Fruit fly (Drosophila melanogaster): ENCODE measurements around the gene mRNA-cap.

Gene mRNA-cap

dm6 chrX:14237873-14238394, 4.7 kb downstream of the mRNA-cap start, which contains the start of the genes Fbxl4 and Dus2 (continued):
- peak; percentile 73 for TF ChIP-seq mirr (GFP tag; optimal IDR thresholded peaks at IDR 0.05)
- TF ChIP-seq unpg (GFP tag; optimal IDR thresholded peaks at IDR 0.05): peak; percentile 87
- TF ChIP-seq HLHmδ (GFP tag; optimal IDR thresholded peaks at IDR 0.05): peak; percentile 11
- TF ChIP-seq CG10431 (GFP tag; optimal IDR thresholded peaks at IDR 0.05): peak; percentile 66
- peak; percentile 93 for TF ChIP-seq HmgZ (tag; optimal IDR thresholded peaks at IDR 0.05)
- TF ChIP-seq Atf6 (GFP tag; IDR thresholded peaks at IDR 0.05): peak; percentile 92
- TF ChIP-seq pan (optimal IDR thresholded peaks at IDR 0.05): no peak
- peak in 1 of 2 experiments; percentile 93 for TF ChIP-seq pan (GFP tag; optimal IDR thresholded peaks at IDR 0.05 in 1 of 2, IDR thresholded peaks at IDR 0.05 in 1 of 2)
- peak; percentile 95 for TF ChIP-seq CG3847 (GFP tag; IDR thresholded peaks at IDR 0.05)
- no peak for TF ChIP-seq Trl (optimal IDR thresholded peaks at IDR 0.05)
- TF ChIP-seq Trl (GFP tag; optimal IDR thresholded peaks at IDR 0.05): peak; percentile 94
- TF ChIP-seq pho (GFP tag; optimal IDR thresholded peaks at IDR 0.05): peak; percentile 94
- TF ChIP-seq CG34422 (GFP tag; IDR thresholded peaks at IDR 0.05): peak; percentile 93
- no peak for TF ChIP-seq hbn (GFP tag; IDR thresholded peaks at IDR 0.05; ENCODE audit: partially characterized antibody)
- TF ChIP-seq CG4424 (GFP tag; optimal IDR thresholded peaks at IDR 0.05): peak; percentile 95
- TF ChIP-seq gcm2 (GFP tag; optimal IDR thresholded peaks at IDR 0.05): peak; percentile 71
- TF ChIP-seq MESR4 (GFP tag; optimal IDR thresholded peaks at IDR 0.05): no peak
- TF ChIP-seq CG8359 (GFP tag; optimal IDR thresholded peaks at IDR 0.05; ENCODE audit: borderline replicate concordance): peak; percentile 75
- peak; percentile 91 for TF ChIP-seq PHDP (tag; optimal IDR thresholded peaks at IDR 0.05)
- peak; percentile 96 for TF ChIP-seq CG2120 (GFP tag; optimal IDR thresholded peaks at IDR 0.05)
- TF ChIP-seq dysf (GFP tag; IDR thresholded peaks at IDR 0.05): peak; percentile 95
- peak; percentile 93 for TF ChIP-seq sob (GFP tag; IDR thresholded peaks at IDR 0.05)
- no peak for TF ChIP-seq Vsx1 (GFP tag; optimal IDR thresholded peaks at IDR 0.05)
- peak; percentile 90 for TF ChIP-seq ems (GFP tag; optimal IDR thresholded peaks at IDR 0.05)
- TF ChIP-seq CrebB (tag; optimal IDR thresholded peaks at IDR 0.05): peak; percentile 74
- peak; percentile 87 for TF ChIP-seq CG34376 (GFP tag; optimal IDR thresholded peaks at IDR 0.05)
- peak; percentile 88 for TF ChIP-seq Blimp-1 (GFP tag; optimal IDR thresholded peaks at IDR 0.05)
- peak; percentile 94 for TF ChIP-seq CG12391 (tag; optimal IDR thresholded peaks at IDR 0.05)
- TF ChIP-seq ttk (GFP tag; IDR thresholded peaks at IDR 0.05): peak; percentile 91
- TF ChIP-seq Xbp1 (GFP tag; optimal IDR thresholded peaks at IDR 0.05): peak; percentile 96
- peak; percentile 93 to 96 for TF ChIP-seq Pdp1 (GFP tag; optimal IDR thresholded peaks at IDR 0.05)
- TF ChIP-seq CG12071 (GFP tag; optimal IDR thresholded peaks at IDR 0.05): peak; percentile 77
- peak; percentile 3 for TF ChIP-seq ash1 (GFP tag; optimal IDR thresholded peaks at IDR 0.05)
- peak; percentile 91 for TF ChIP-seq CG10366 (GFP tag; IDR thresholded peaks at IDR 0.05)
- TF ChIP-seq CG12942 (GFP tag; optimal IDR thresholded peaks at IDR 0.05): peak; percentile 91
- peak; percentile 73 for TF ChIP-seq Doc2 (GFP tag; IDR thresholded peaks at IDR 0.05)
- no peak for TF ChIP-seq Hr39 (optimal IDR thresholded peaks at IDR 0.05)
- peak; percentile 94 for TF ChIP-seq CG10979 (tag; optimal IDR thresholded peaks at IDR 0.05)
- TF ChIP-seq Bgb (GFP tag; IDR thresholded peaks at IDR 0.05; ENCODE audit: partially characterized antibody): peak; percentile 58; the same call in 1 of the 2 replicates
- TF ChIP-seq CG33213 (GFP tag; optimal IDR thresholded peaks at IDR 0.05): peak; percentile 86
- TF ChIP-seq CG31388 (GFP tag; optimal IDR thresholded peaks at IDR 0.05): peak; percentile 78
- peak; percentile 93 for TF ChIP-seq pum (GFP tag; optimal IDR thresholded peaks at IDR 0.05)
- TF ChIP-seq CG31365 (tag; optimal IDR thresholded peaks at IDR 0.05): peak; percentile 47
- peak in 1 of 2 experiments; percentile 70 for TF ChIP-seq Eip74EF (GFP tag; optimal IDR thresholded peaks at IDR 0.05)
- peak; percentile 78 for TF ChIP-seq CG3838 (GFP tag; optimal IDR thresholded peaks at IDR 0.05)
- peak; percentile 62; the same call in 2 of the 3 replicates for TF ChIP-seq CG14860 (GFP tag; IDR thresholded peaks at IDR 0.05; ENCODE audit: partially characterized antibody)
- TF ChIP-seq pnt (GFP tag; optimal IDR thresholded peaks at IDR 0.05): peak; percentile 94
- TF ChIP-seq CG4282 (GFP tag; optimal IDR thresholded peaks at IDR 0.05): peak; percentile 67
- peak; percentile 75 for TF ChIP-seq gsb-n (tag; optimal IDR thresholded peaks at IDR 0.05)
- peak; percentile 87 for TF ChIP-seq caup (GFP tag; optimal IDR thresholded peaks at IDR 0.05; ENCODE audit: severe bottlenecking)
